Worm (Caenorhabditis elegans) whole organism, mixed stage, embryonic: ENCODE data around the gene E02A10.4.

Experiments
- blmp-1 ChIP-seq: fragments of 150-350 bp; optimal IDR thresholded peaks from 2 replicates; lab custom pipeline; 2014; ENCODE audit warnings: missing biosample characterization, missing genetic modification characterization
- ceh-43 ChIP-seq: fragments of 200-800 bp; sonication (Bioruptor generic); optimal IDR thresholded peaks from 2 replicates; lab custom pipeline; 2018; ENCODE audit warnings: mild to moderate bottlenecking, missing genetic modification characterization, moderate library complexity, missing compliant biosample characterization
- ces-1 ChIP-seq: fragments of 150-350 bp; optimal IDR thresholded peaks from 2 replicates; lab custom pipeline; 2014; ENCODE audit warnings: missing biosample characterization, missing genetic modification reagents, missing genetic modification characterization
- cnd-1 ChIP-seq: fragments of 200-800 bp; sonication (Bioruptor generic); optimal IDR thresholded peaks from 2 replicates; lab custom pipeline; 2018; ENCODE audit warnings: mild to moderate bottlenecking, missing genetic modification characterization, missing compliant biosample characterization
- hlh-1 ChIP-seq: fragments of 150-350 bp; optimal IDR thresholded peaks from 2 replicates; lab custom pipeline; 2014; ENCODE audit warnings: missing biosample characterization, missing genetic modification reagents, missing genetic modification characterization
- lsy-2 ChIP-seq: fragments of 150-350 bp; optimal IDR thresholded peaks from 2 replicates; lab custom pipeline; 2014; ENCODE audit warnings: missing biosample characterization, missing genetic modification characterization
- mep-1 ChIP-seq: fragments of 150-350 bp; optimal IDR thresholded peaks from 2 replicates; lab custom pipeline; 2017; ENCODE audit warnings: missing biosample characterization, missing genetic modification reagents, missing genetic modification characterization, inconsistent platforms
- nhr-237 ChIP-seq: fragments of 150-350 bp; optimal IDR thresholded peaks from 2 replicates; lab custom pipeline; 2014; ENCODE audit warnings: missing biosample characterization, missing genetic modification characterization
- nhr-28 ChIP-seq: fragments of 150-350 bp; optimal IDR thresholded peaks from 2 replicates; lab custom pipeline; 2014; ENCODE audit warnings: missing biosample characterization, missing genetic modification characterization
- nhr-76 ChIP-seq: sonication (generic microtip); optimal IDR thresholded peaks from 2 replicates; lab custom pipeline; 2017; ENCODE audit warnings: missing biosample characterization, missing genetic modification characterization
- pha-4 ChIP-seq: fragments of 150-350 bp; optimal IDR thresholded peaks from 2 replicates; lab custom pipeline; 2018; ENCODE audit warnings: missing biosample characterization, missing genetic modification reagents, missing genetic modification characterization
- unc-120 ChIP-seq: sonication (generic microtip); optimal IDR thresholded peaks from 2 replicates; lab custom pipeline; 2017; ENCODE audit warnings: missing genetic modification characterization, missing compliant biosample characterization; ENCODE audit not compliant: poor library complexity, severe bottlenecking
- unc-62 ChIP-seq: fragments of 150-350 bp; optimal IDR thresholded peaks from 2 replicates; lab custom pipeline; 2014; ENCODE audit warnings: missing biosample characterization, missing genetic modification reagents, missing genetic modification characterization
- ztf-11 ChIP-seq: fragments of 150-350 bp; optimal IDR thresholded peaks from 2 replicates; lab custom pipeline; 2014; ENCODE audit warnings: missing biosample characterization, missing genetic modification characterization

DNA sequence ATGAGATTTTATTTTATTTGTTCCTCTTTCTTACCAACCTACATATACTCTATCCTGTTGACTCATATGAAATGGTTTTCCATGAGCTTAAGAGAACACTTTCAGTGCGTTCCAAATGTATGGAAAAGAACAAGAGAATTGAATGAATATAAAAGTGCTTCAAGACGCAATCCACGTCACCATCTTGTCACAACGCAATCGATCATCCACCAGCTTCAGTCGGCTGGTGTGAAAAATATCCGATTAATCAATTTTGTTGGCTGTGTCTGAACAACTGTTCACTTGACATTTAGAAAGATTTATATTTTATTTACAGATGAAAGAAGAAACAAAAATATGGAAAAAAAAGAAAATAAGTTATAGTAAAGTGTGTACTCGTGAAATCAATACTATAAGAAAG is 44.4 kb downstream of the E02A10.4 start:
- TF ChIP-seq blmp-1 (tag; lab: Kevin White, UChicago) (no peak), ceh-43 (no peak), unc-120 (tag; lab: Kevin White, UChicago) (no peak), unc-62 (GFP tag; lab: Kevin White, UChicago) (peak; percentile 76), ces-1 (GFP tag; lab: Kevin White, UChicago) (no peak), cnd-1 (tag; lab: Kevin White, UChicago) (no peak), lsy-2 (no peak), nhr-28 (tag; lab: Kevin White, UChicago) (no peak), pha-4 (no peak), ztf-11 (no peak), nhr-237 (tag; lab: Kevin White, UChicago) (no peak), mep-1 (tag; lab: Kevin White, UChicago) (no peak), nhr-76 (tag; lab: Kevin White, UChicago) (no peak), hlh-1 (tag; lab: Kevin White, UChicago) (peak; percentile 24)
